Fruit fly (Drosophila melanogaster) whole organism: ENCODE measurements around the gene CG13293.

Source experiments
- CG8478 ChIP-seq: fragments of >200 bp; optimal IDR thresholded peaks from 2 replicates; lab custom pipeline; 2018; ENCODE audit warnings: inconsistent platforms
- Dll ChIP-seq: fragments of >200 bp; optimal IDR thresholded peaks from 2 replicates; lab custom pipeline; 2017
- EcR ChIP-seq, 2 experiments: fragments of >200 bp; optimal IDR thresholded peaks; 2 replicates each; lab custom pipeline; 2017; ENCODE audit warnings: missing biosample characterization in 2 of 2, missing genetic modification characterization in 2 of 2, missing genetic modification reagents in 2 of 2
- pan ChIP-seq: fragments of >200 bp; optimal IDR thresholded peaks from 2 replicates; lab custom pipeline; 2017
- psq ChIP-seq: fragments of >200 bp; optimal IDR thresholded peaks from 2 replicates; lab custom pipeline; 2017
- usp ChIP-seq: fragments of >200 bp; optimal IDR thresholded peaks from 2 replicates; lab custom pipeline; 2017; ENCODE audit warnings: missing biosample characterization, missing genetic modification characterization, mixed read lengths

CG13293 gene

DNA sequence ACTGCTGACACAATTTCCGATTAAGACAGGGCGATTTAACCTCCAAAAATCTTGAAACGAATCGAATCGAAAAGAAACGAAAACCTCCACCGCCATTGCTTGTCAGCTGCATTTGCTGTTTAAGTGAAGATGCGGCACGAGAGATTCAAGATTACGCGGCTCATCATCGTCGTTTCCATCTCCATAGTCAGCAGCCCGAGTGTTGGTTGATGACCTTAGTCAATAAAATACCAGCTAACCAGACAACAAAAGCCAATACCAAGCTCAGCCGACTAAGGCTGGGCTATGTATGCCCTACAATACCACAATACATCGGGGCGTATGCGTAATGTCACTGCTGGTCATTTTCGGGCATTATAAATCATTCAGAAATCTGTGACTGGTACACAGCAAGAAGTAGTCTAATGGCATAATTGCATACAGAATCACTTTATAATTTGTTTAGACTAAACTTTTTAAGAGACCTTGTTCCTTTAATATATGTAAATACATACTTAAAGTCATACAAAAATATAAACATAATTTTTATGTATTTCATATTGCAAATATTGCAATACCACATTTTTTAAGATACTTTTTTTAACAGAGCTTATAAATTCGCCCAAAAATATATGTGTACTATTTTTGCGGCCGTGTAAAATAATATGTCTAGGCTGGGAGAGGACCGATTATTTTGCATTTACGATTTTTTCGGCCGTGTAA lies 58.2 kb downstream of the CG13293 start:
- no peak for TF ChIP-seq pan (lab: Kevin White, UChicago)
- TF ChIP-seq usp (GFP tag; lab: Kevin White, UChicago), result no peak
- no peak for TF ChIP-seq Dll (lab: Kevin White, UChicago)
- no peak for TF ChIP-seq psq (lab: Kevin White, UChicago)

DNA sequence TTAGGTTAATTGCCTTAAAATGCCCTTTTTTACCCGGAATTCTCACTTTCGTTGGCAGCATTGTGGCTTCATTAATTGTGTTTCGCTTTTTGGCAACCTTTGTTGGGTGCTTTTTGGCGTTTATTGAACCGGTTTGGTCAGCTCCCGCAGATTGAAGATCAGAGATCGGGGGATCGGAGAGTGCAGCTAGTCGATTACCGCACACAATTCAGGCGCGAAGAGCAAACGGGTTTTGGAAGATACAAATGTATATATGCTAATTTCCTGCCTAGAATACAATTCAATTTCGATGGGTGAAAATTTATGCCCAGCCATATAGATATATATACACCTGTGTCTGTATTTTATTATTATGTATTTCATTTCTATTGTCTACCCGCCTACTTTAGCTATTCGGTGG lies 58.9 kb downstream of the CG13293 start:
- no peak for TF ChIP-seq pan (lab: Kevin White, UChicago)
- TF ChIP-seq EcR (GFP tag; optimal IDR thresholded peaks at IDR 0.05; lab: Kevin White, UChicago), result no peak
- no peak for TF ChIP-seq psq (lab: Kevin White, UChicago)
- no peak for TF ChIP-seq CG8478 (lab: Kevin White, UChicago)
- no peak for TF ChIP-seq usp (GFP tag; lab: Kevin White, UChicago)
- TF ChIP-seq Dll (lab: Kevin White, UChicago), result no peak
